Worm (Caenorhabditis elegans): Measurements from ENCODE around the gene hpo-40.

hpo-40 gene

DNA sequence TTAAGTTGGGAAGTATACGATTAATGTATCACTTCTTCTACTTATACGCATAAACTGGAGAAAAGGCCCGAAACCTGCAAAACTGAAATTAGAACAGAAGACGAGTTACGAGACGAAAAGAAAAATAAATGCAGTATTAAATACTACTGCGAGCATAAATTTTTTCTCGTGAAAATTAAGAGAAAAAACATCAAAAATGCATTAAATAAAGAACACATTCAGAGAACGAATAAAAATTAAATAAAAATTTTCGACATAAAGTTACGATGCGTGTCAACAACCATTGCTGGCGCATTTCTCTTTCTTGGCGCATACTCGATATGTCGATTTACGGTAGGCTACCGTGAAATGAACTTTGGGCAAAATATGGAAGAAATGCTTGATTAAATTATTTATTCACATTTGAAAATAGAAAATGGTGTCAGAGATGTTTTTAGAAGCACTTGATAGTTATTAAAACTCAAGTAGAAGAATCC lies 7.8 kb upstream of the hpo-40 start, which contains the start of the genes ZK856.19 and ZK856.11 (continued):
- TF ChIP-seq attf-3 (GFP tag; conservative IDR thresholded peaks at IDR 0.05) (no peak), ceh-79 (tag; optimal IDR thresholded peaks at IDR 0.05) (no peak), lag-1 (GFP tag; IDR thresholded peaks at IDR 0.05) (no peak), hmg-1.2 (GFP tag; IDR thresholded peaks at IDR 0.05) (peak; percentile 32; the same call in 1 of the 2 replicates), madf-10 (tag; optimal IDR thresholded peaks at IDR 0.05) (peak; percentile 29), F23B12.7 (tag; optimal IDR thresholded peaks at IDR 0.05; ENCODE audit: insufficient read depth) (peak; percentile 45), rpc-1 (optimal IDR thresholded peaks at IDR 0.05) (no peak), rpc-1 (tag; optimal IDR thresholded peaks at IDR 0.05) (no peak), madf-6 (GFP tag; IDR thresholded peaks at IDR 0.05) (peak; percentile 24; the same call in 1 of the 2 replicates), rec-8 (tag; optimal IDR thresholded peaks at IDR 0.05) (no peak), ekl-4 (GFP tag; IDR thresholded peaks at IDR 0.05) (no peak), snpc-1.3 (tag; optimal IDR thresholded peaks at IDR 0.05; ENCODE audit: insufficient read depth) (no peak), C17E4.6 (GFP tag; IDR thresholded peaks at IDR 0.05) (no peak), ztf-26 (tag; optimal IDR thresholded peaks at IDR 0.05) (no peak), madf-3 (GFP tag; IDR thresholded peaks at IDR 0.05) (no peak), lin-26 (GFP tag; IDR thresholded peaks at IDR 0.05) (no peak), ztf-18 (tag; optimal IDR thresholded peaks at IDR 0.05) (peak; percentile 93), sptf-2 (GFP tag; optimal IDR thresholded peaks at IDR 0.05) (no peak), athp-1 (tag; optimal IDR thresholded peaks at IDR 0.05) (no peak), F22D6.2 (tag; optimal IDR thresholded peaks at IDR 0.05) (no peak), fkh-3 (tag; optimal IDR thresholded peaks at IDR 0.05) (no peak), attf-5 (GFP tag; optimal IDR thresholded peaks at IDR 0.05) (no peak), hsf-1 (GFP tag; IDR thresholded peaks at IDR 0.05) (0 out of 2 replicates have a peak, but pooled peaks have one; percentile 18), lin-40 (tag; optimal IDR thresholded peaks at IDR 0.05) (peak; percentile 61), ztf-6 (GFP tag; IDR thresholded peaks at IDR 0.05) (no peak), ccch-3 (GFP tag; optimal IDR thresholded peaks at IDR 0.05) (no peak), Y53G8AR.9 (GFP tag; conservative IDR thresholded peaks at IDR 0.05) (0 out of 2 replicates have a peak, but pooled peaks have one; percentile 65), nhr-120 (GFP tag; IDR thresholded peaks at IDR 0.05) (no peak), C06A6.2 (GFP tag; conservative IDR thresholded peaks at IDR 0.05) (no peak), Y67H2A.10 (GFP tag; conservative IDR thresholded peaks at IDR 0.05) (no peak), T26A5.8 (tag; optimal IDR thresholded peaks at IDR 0.05) (no peak), nfyb-1 (GFP tag; IDR thresholded peaks at IDR 0.05) (no peak), nhr-179 (tag; optimal IDR thresholded peaks at IDR 0.05) (no peak), zim-3 (tag; optimal IDR thresholded peaks at IDR 0.05) (no peak), lin-54 (GFP tag; optimal IDR thresholded peaks at IDR 0.05) (peak; percentile 58), F10E7.11 (tag; optimal IDR thresholded peaks at IDR 0.05) (no peak), nhr-80 (tag; optimal IDR thresholded peaks at IDR 0.05) (peak; percentile 11), mxl-1 (tag; optimal IDR thresholded peaks at IDR 0.05) (no peak), Y53F4B.3 (GFP tag; IDR thresholded peaks at IDR 0.05) (no peak), D2030.7 (GFP tag; IDR thresholded peaks at IDR 0.05) (peak; percentile 17; the same call in 1 of the 2 replicates), B0035.1 (tag; optimal IDR thresholded peaks at IDR 0.05) (no peak), ceh-58 (GFP tag; IDR thresholded peaks at IDR 0.05) (no peak), aptf-2 (GFP tag; conservative IDR thresholded peaks at IDR 0.05) (no peak), nfya-2 (GFP tag; IDR thresholded peaks at IDR 0.05) (no peak), mel-28 (tag; optimal IDR thresholded peaks at IDR 0.05; ENCODE audit: borderline replicate concordance) (no peak), xnd-1 (tag; optimal IDR thresholded peaks at IDR 0.05) (no peak), Y79H2A.3 (GFP tag; conservative IDR thresholded peaks at IDR 0.05) (no peak), hlh-12 (tag; optimal IDR thresholded peaks at IDR 0.05) (no peak), repo-1 (tag; optimal IDR thresholded peaks at IDR 0.05) (no peak), akir-1 (GFP tag; optimal IDR thresholded peaks at IDR 0.05) (no peak)

All from whole organism, young adult.